Worm (Caenorhabditis elegans) whole organism, midembryonic: ENCODE results near the gene F44E7.7.
A peak's percentile ranks its signal among the peaks of the same experiment; 100 is the strongest.

ENCODE experiments used
- T22C8.4 ChIP-seq: fragments of 200-800 bp; sonication (Bioruptor generic); IDR thresholded peaks from 2 replicates; pipeline ENCODE4 v1.3.6; 2022; ENCODE audit warnings: missing genetic modification characterization, missing compliant biosample characterization
- cog-1 ChIP-seq: sonication (generic microtip); optimal IDR thresholded peaks from 2 replicates; lab custom pipeline; 2016; ENCODE audit warnings: missing genetic modification characterization, missing compliant biosample characterization
- flt-1 ChIP-seq: fragments of 200-800 bp; sonication (Bioruptor generic); IDR thresholded peaks from 2 replicates; pipeline ENCODE4 v1.3.6; 2022; ENCODE audit warnings: missing genetic modification characterization, missing compliant biosample characterization
- klf-2 ChIP-seq: fragments of 200-800 bp; sonication (Bioruptor generic); conservative IDR thresholded peaks from 2 replicates; pipeline ENCODE4 v1.3.6; 2022; ENCODE audit warnings: missing genetic modification reagents, missing genetic modification characterization, missing compliant biosample characterization
- med-1 ChIP-seq: sonication (generic microtip); optimal IDR thresholded peaks from 2 replicates; lab custom pipeline; 2017; ENCODE audit warnings: missing genetic modification characterization, mild to moderate bottlenecking, missing compliant biosample characterization, antibody characterized with exemption, missing genetic modification reagents; ENCODE audit not compliant: insufficient read depth
- ref-1 ChIP-seq: fragments of 200-800 bp; sonication (Bioruptor generic); conservative IDR thresholded peaks from 2 replicates; pipeline ENCODE4 v1.3.6; 2022; ENCODE audit warnings: missing genetic modification reagents, missing genetic modification characterization, missing compliant biosample characterization
- tab-1 ChIP-seq: fragments of 200-800 bp; sonication (Bioruptor generic); IDR thresholded peaks from 2 replicates; pipeline ENCODE4 v1.3.6; 2022; ENCODE audit warnings: missing genetic modification characterization, missing compliant biosample characterization
- ztf-23 ChIP-seq: fragments of 200-800 bp; sonication (Bioruptor generic); IDR thresholded peaks from 2 replicates; pipeline ENCODE4 v1.3.6; 2022; ENCODE audit warnings: missing genetic modification reagents, missing genetic modification characterization, missing compliant biosample characterization
- ztf-29 ChIP-seq: fragments of 200-800 bp; sonication (Bioruptor generic); IDR thresholded peaks from 2 replicates; pipeline ENCODE4 v1.3.6; 2022; ENCODE audit warnings: missing genetic modification reagents, missing genetic modification characterization, missing compliant biosample characterization

Gene F44E7.7

DNA sequence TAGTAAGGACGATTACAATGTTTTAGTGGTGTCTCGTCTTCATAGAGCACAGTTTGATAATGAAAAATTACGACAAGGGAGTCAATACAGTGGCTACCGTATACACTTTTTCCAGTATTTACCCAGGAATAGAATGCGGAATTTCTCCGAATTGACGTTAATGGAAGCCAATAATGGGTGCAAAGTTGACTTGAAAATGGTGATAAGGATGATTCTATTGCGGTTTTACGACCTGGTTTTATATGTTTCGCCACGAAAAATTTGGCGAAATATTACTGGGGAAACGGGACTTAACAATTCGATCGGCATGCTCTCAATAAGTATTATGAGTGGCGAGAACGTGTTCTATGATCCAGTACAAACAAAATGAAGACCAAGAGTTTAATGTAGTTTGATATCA, 34.6 kb upstream of the F44E7.7 start:
- TF ChIP-seq cog-1, result no peak
- no peak for TF ChIP-seq med-1 (GFP tag; lab: Kevin White, UChicago)
- no peak for TF ChIP-seq ztf-23 (GFP tag; lab: Robert Waterston, UW)
- TF ChIP-seq tab-1 (GFP tag; lab: Robert Waterston, UW), result no peak
- TF ChIP-seq ztf-29 (GFP tag; lab: Robert Waterston, UW), result no peak

DNA sequence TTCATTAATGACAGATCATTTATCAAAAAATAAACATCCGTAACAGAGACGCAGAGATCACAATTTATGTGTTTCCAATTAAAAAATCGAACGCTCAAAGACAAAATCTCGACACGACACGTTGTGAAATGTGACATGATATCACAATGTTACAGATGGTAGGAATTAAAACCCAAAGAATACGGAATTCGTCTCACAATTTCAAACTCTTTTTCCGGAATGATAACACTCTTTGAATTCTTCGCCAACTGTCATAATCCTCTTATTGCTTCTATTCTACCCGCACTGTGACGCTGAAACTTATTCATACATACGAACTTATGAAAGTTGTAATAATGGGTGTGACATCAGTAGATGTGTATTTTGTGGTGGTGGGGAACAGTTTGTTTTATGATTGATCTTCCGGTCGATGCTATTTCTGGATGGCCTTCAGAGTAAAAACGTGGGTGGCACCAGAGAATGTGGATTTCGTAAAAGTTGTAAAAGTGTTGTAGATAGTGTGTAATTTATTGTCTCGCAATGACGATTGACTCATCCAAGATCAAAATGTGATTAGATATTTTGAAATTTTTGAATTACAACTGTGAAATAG, 31.3 kb upstream of the F44E7.7 start:
- TF ChIP-seq ref-1 (GFP tag; lab: Robert Waterston, UW), result no peak
- TF ChIP-seq flt-1, result no peak
- no peak for TF ChIP-seq klf-2 (GFP tag; lab: Robert Waterston, UW)
- TF ChIP-seq tab-1 (GFP tag; lab: Robert Waterston, UW), result no peak
- TF ChIP-seq T22C8.4, result no peak
- no peak for TF ChIP-seq cog-1
- TF ChIP-seq ztf-23 (GFP tag; lab: Robert Waterston, UW), result no peak

DNA sequence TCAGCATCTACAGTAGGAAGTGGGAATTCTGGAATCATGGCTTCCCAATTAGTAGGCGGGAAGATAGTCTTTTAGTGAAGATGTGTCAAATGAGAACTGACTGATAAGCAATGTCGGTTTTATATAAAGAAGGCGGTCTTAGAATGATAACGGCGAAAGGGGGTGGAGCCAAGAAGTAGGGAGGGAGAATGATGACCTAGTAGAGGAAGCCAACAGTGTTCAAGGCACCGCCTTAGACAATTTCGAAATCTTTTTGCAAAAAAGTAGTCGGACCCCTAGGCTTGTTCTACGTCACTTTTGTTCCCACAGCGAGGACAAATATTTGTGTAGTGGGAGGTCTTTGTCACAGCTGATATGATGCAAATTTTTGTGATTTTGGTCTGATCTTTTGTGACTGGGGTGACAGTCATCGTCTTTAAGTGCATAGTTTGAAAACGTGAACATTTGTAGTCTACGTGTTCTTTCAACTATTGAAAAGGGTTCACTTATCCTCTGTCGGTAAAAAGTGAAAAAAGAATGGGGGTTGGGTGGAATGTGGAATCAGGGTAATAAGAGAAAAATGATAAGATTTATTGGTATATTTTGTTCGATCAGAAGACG, 27.9 kb upstream of the F44E7.7 start, which contains the start of gene ZC250.4:
TSS of gene ZC250.4 (minus strand) at position 78 of the 600 bp plus-strand sequence.
- TF ChIP-seq cog-1 (no peak), ref-1 (GFP tag; lab: Robert Waterston, UW) (no peak), flt-1 (no peak), med-1 (GFP tag; lab: Kevin White, UChicago) (no peak), T22C8.4 (no peak), klf-2 (GFP tag; lab: Robert Waterston, UW) (no peak), ztf-29 (GFP tag; lab: Robert Waterston, UW) (no peak)

DNA sequence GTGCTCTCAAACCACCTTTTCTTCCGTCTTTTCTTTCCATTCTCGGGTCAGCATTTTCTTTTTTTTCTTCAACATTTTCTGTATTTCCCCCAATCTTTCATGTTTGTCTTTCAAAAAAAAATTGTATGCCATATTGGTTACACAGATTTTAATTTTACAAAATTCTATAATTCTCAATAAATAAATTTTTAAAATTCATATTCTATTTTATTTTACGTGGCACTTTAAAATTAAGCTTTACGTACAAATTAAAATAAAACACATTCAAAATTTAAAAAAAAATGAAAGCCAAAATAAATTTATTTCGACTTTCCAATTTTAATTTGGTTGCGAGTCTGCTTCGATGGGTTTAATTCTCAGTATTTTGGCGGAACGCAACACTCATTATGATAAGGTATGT, 20.2 kb upstream of the F44E7.7 start, which contains the start of gene ZC250.5:
TSS of gene ZC250.5 (plus strand) at position 301 of the 400 bp plus-strand sequence.
- TF ChIP-seq tab-1 (GFP tag; lab: Robert Waterston, UW) (no peak), ref-1 (GFP tag; lab: Robert Waterston, UW) (no peak)

DNA sequence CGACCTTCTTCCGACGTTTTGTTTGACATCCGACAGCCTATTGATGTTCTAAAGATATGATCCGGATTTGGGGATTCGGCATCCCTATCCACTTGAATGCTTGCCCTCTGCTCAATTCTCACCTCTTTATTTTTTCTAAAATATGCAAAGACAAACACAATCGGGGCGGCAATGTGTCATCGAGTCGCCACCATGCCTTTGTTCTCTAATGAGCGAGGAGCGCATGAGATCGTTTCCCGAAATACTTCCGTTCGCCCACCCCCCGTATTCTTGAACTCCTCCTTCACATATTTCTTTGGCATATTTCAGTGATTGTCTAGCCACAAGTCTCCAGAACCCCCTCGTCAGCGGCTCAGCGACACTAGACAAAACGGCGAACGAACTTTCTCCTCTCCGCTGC, 14.1 kb upstream of the F44E7.7 start, which contains the start of gene cyn-17:
TSS of gene cyn-17 (plus strand) at position 301 of the 400 bp plus-strand sequence.
- TF ChIP-seq tab-1 (GFP tag; lab: Robert Waterston, UW), result no peak
- no peak for TF ChIP-seq ztf-23 (GFP tag; lab: Robert Waterston, UW)
- TF ChIP-seq klf-2 (GFP tag; lab: Robert Waterston, UW), result no peak
- no peak for TF ChIP-seq cog-1
- TF ChIP-seq flt-1, result no peak

DNA sequence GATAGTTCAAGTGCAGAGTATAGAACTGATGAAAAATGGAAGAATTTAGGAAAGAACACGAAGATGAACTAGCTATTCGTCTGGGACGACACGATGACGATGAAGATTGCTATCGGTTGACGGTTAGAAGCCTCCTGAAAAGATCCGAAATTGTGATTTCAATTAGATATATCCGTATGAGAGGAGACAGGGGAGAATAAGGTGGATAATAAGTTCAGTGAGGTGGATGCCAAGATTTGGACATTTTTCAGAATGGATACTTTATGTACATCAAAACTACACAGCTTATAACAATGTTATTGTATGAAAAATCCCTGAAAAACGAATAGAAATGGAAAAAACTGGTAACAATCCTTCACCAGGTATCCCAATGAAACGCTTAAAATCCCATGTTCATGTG, 12.9 kb upstream of the F44E7.7 start, which contains the start of gene nstp-3:
TSS of gene nstp-3 (minus strand) at position 101 of the 400 bp plus-strand sequence.
- TF ChIP-seq flt-1, result no peak
- TF ChIP-seq ztf-23 (GFP tag; lab: Robert Waterston, UW), result no peak

DNA sequence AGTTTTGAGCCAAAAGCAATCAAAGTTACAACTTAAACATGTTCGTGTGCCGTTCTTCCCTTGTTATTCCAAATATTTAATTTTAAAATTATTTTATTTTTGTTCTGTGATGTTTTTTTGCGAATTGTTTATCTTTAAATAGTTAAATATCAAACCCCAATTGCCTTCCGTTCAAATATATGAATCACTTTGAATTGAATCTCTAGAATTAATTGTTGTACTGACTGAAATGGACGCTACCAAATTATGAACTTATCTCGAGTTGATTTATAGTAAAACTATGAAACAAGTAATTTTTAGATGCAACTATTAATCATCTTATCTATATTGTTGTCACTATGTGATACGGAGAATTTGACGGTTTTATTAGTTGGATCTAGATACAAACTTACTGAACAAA, 6.8 kb upstream of the F44E7.7 start, which contains the start of gene ZC250.2:
TSS of gene ZC250.2 (plus strand) at position 301 of the 400 bp plus-strand sequence.
- TF ChIP-seq ztf-23 (GFP tag; lab: Robert Waterston, UW) (no peak), ztf-29 (GFP tag; lab: Robert Waterston, UW) (no peak), flt-1 (no peak), T22C8.4 (no peak), med-1 (GFP tag; lab: Kevin White, UChicago) (no peak)

DNA sequence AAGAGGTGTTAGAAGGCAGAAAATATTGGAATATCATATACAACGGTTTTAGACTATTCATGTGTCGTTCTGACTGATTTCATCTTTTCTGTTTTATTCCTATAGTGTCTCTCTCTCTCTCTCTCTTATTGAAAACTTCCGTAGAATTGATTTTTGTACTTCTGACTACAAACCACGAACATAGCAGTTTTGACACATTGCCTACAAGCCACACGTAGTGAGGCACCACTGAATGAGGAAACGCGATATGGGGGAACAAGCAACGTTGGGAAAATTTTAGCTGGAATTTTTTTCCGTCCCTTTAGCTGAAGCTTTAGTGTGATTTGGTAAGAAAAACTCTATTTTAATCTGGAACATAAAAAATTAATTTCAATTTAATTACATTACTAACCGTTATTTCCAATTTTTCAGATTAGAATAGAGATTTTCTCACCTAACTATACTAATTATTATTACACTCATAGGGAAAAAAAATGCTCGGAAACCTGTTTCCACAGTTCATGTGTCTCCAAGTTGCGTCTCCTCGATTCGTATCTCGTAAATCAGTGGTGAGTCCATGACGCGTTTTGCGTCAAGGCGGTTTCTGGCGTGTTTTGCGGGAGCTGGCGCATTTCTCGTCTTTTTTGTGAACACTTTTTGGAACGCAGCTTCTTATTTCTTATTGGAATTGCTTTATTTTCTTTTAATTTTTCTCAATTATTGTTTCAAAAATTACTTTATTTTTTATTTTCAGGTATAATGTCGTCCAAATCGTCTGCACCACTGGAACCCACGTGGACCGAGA, 5.4 kb upstream of the F44E7.7 start, which contains the start of the genes nhr-142 and F44E7.9:
TSS of gene nhr-142 (minus strand) at position 57 of the 784 bp plus-strand sequence.
TSS of gene F44E7.9 (plus strand) at position 734 of the 784 bp plus-strand sequence.
- TF ChIP-seq klf-2 (GFP tag; lab: Robert Waterston, UW) (no peak), ztf-23 (GFP tag; lab: Robert Waterston, UW) (peak; percentile 79), T22C8.4 (no peak), flt-1 (no peak; the same call in none of the 2 replicates), cog-1 (peak; percentile 33)

DNA sequence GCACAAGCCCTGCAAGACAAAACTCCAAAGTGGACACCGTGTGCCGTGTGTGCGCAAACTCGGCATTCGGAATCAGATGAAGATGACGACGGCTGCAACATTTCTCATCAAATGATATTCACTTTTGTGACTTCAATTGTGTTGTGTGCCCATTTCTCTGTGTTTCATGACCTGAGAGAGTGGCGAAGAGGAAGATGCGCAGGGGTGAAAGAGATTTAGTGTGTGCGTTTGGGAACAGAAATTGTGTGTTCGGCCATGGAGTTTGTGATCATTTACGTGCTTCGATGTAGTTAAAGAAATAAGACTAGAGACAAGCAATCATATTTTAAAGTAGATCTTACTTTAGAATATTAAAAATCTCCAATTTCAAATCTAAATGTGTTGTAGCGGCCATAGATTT, 3.4 kb upstream of the F44E7.7 start:
- TF ChIP-seq tab-1 (GFP tag; lab: Robert Waterston, UW) (no peak), T22C8.4 (no peak), cog-1 (no peak), flt-1 (no peak), med-1 (GFP tag; lab: Kevin White, UChicago) (no peak), ztf-29 (GFP tag; lab: Robert Waterston, UW) (no peak), klf-2 (GFP tag; lab: Robert Waterston, UW) (no peak), ref-1 (GFP tag; lab: Robert Waterston, UW) (no peak), ztf-23 (GFP tag; lab: Robert Waterston, UW) (no peak)

DNA sequence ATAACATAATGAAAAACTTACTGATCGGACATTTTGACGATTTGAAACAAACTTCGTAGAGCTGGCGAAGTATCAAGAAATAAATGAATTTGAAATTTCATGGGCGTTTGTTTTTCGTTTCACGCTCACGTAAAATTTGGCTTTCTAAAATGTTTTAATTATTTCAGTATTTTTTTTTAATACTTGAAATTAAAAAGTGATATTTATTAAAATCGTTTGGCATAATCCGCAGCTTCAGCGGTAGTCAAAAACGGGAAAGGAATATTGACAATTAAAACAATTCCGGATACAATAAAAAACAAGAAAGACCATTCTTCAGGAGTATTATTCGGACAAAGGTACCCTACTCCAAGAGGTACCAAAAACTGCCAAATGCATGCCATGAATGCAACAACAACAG, 2.6 kb downstream of the F44E7.7 start, which contains the start of gene fbxa-183:
TSS of gene fbxa-183 (minus strand) at position 101 of the 400 bp plus-strand sequence.
- no peak for TF ChIP-seq tab-1 (GFP tag; lab: Robert Waterston, UW)
- no peak for TF ChIP-seq ref-1 (GFP tag; lab: Robert Waterston, UW)
- no peak for TF ChIP-seq klf-2 (GFP tag; lab: Robert Waterston, UW)
- no peak for TF ChIP-seq T22C8.4
- TF ChIP-seq cog-1, result no peak
- TF ChIP-seq ztf-29 (GFP tag; lab: Robert Waterston, UW), result no peak
- TF ChIP-seq med-1 (GFP tag; lab: Kevin White, UChicago), result no peak
- no peak for TF ChIP-seq ztf-23 (GFP tag; lab: Robert Waterston, UW)
- TF ChIP-seq flt-1, result no peak
